Worm (Caenorhabditis elegans) whole organism, L1 larva: ENCODE measurements around the gene str-185.

ENCODE experiments used
- F16B12.6 ChIP-seq: fragments of 150-350 bp; optimal IDR thresholded peaks from 2 replicates; lab custom pipeline; 2014; ENCODE audit warnings: missing biosample characterization, missing genetic modification characterization
- aha-1 ChIP-seq: fragments of 150-350 bp; optimal IDR thresholded peaks from 2 replicates; lab custom pipeline; 2014; ENCODE audit warnings: missing biosample characterization, missing genetic modification characterization
- alr-1 ChIP-seq: fragments of 200-800 bp; sonication (Bioruptor generic); optimal IDR thresholded peaks from 2 replicates; lab custom pipeline; 2018; ENCODE audit warnings: borderline replicate concordance, mild to moderate bottlenecking, missing genetic modification characterization, missing compliant biosample characterization
- aly-2 ChIP-seq: fragments of 150-350 bp; optimal IDR thresholded peaks from 2 replicates; lab custom pipeline; 2014; ENCODE audit warnings: missing biosample characterization, missing genetic modification characterization
- blmp-1 ChIP-seq: fragments of 150-350 bp; optimal IDR thresholded peaks from 2 replicates; lab custom pipeline; 2014; ENCODE audit warnings: missing biosample characterization, missing genetic modification characterization
- ceh-63 ChIP-seq: fragments of 200-800 bp; sonication (Bioruptor generic); optimal IDR thresholded peaks from 2 replicates; lab custom pipeline; 2018; ENCODE audit warnings: mild to moderate bottlenecking, missing genetic modification characterization, missing compliant biosample characterization
- ceh-8 ChIP-seq: fragments of 200-800 bp; sonication (Bioruptor generic); optimal IDR thresholded peaks from 2 replicates; lab custom pipeline; 2018; ENCODE audit warnings: mild to moderate bottlenecking, missing genetic modification characterization, moderate library complexity, missing compliant biosample characterization
- ceh-90 ChIP-seq: sonication (generic microtip); optimal IDR thresholded peaks from 2 replicates; lab custom pipeline; 2016; ENCODE audit warnings: missing genetic modification characterization, missing compliant biosample characterization
- dpl-1 ChIP-seq, 3 experiments: fragments of 150-350 bp in 2 of 3; sonication (generic microtip) in 1 of 3; optimal IDR thresholded peaks; 2 replicates each; lab custom pipeline; 2014 to 2017; ENCODE audit warnings: missing biosample characterization in 3 of 3, missing genetic modification characterization in 3 of 3, missing genetic modification reagents in 3 of 3
- efl-1 ChIP-seq, 4 experiments: fragments of 150-350 bp; optimal IDR thresholded peaks in 3 of 4; peaks in 1 of 4; 1 replicate in 1 of 4; 2 replicates in 3 of 4; lab custom pipeline; 2014; ENCODE audit warnings: missing biosample characterization in 2 of 4, missing genetic modification characterization in 2 of 4, missing genetic modification reagents in 2 of 4
- egl-13 ChIP-seq: sonication (generic microtip); optimal IDR thresholded peaks from 2 replicates; lab custom pipeline; 2016; ENCODE audit warnings: missing genotype, missing genetic modification reagents, missing genetic modification characterization, missing compliant biosample characterization
- elt-3 ChIP-seq, 6 experiments: fragments of 150-350 bp in 1 of 6; sonication (generic microtip); optimal IDR thresholded peaks; 2 replicates each; lab custom pipeline; 2017 to 2018; ENCODE audit warnings: missing biosample characterization in 6 of 6, missing genetic modification characterization in 6 of 6, inconsistent platforms in 1 of 6
- fkh-4 ChIP-seq: sonication (generic microtip); optimal IDR thresholded peaks from 2 replicates; lab custom pipeline; 2016; ENCODE audit warnings: missing compliant biosample characterization, missing genetic modification characterization, borderline replicate concordance
- grh-1 ChIP-seq: fragments of 200-800 bp; sonication (Bioruptor generic); IDR thresholded peaks from 2 replicates; pipeline ENCODE4 v1.3.6; 2022; ENCODE audit warnings: missing genetic modification reagents, missing genetic modification characterization, missing compliant biosample characterization
- hpl-2 ChIP-seq: fragments of 150-350 bp; optimal IDR thresholded peaks from 2 replicates; lab custom pipeline; 2014; ENCODE audit warnings: missing biosample characterization, missing genetic modification reagents, missing genetic modification characterization
- irx-1 ChIP-seq: sonication (generic microtip); optimal IDR thresholded peaks from 2 replicates; lab custom pipeline; 2016; ENCODE audit warnings: missing genetic modification characterization, missing compliant biosample characterization
- isw-1 ChIP-seq: fragments of 200-800 bp; sonication (Bioruptor generic); IDR thresholded peaks from 2 replicates; pipeline ENCODE4 v1.3.6; 2022; ENCODE audit warnings: missing genetic modification characterization, missing compliant biosample characterization
- jun-1 ChIP-seq: fragments of 150-350 bp; optimal IDR thresholded peaks from 2 replicates; lab custom pipeline; 2014; ENCODE audit warnings: missing biosample characterization, missing genetic modification reagents, missing genetic modification characterization
- lin-14 ChIP-seq: fragments of 200-800 bp; sonication (Bioruptor generic); optimal IDR thresholded peaks from 2 replicates; lab custom pipeline; 2018; ENCODE audit warnings: mild to moderate bottlenecking, missing genetic modification characterization, moderate library complexity, missing compliant biosample characterization
- lin-35 ChIP-seq, 2 experiments: fragments of 150-350 bp; optimal IDR thresholded peaks; 2 replicates each; lab custom pipeline; 2014; ENCODE audit warnings: missing biosample characterization in 2 of 2, missing genetic modification characterization in 2 of 2, missing genetic modification reagents in 2 of 2
- lsy-2 ChIP-seq, 2 experiments: fragments of 150-350 bp; optimal IDR thresholded peaks; 2 replicates each; lab custom pipeline; 2014; ENCODE audit warnings: missing biosample characterization in 2 of 2, missing genetic modification characterization in 2 of 2
- mdl-1 ChIP-seq, 2 experiments: fragments of 150-350 bp; optimal IDR thresholded peaks; 2 replicates each; lab custom pipeline; 2014 to 2017; ENCODE audit warnings: missing biosample characterization in 2 of 2, missing genetic modification characterization in 2 of 2, inconsistent platforms in 1 of 2
- nhr-20 ChIP-seq: sonication (generic microtip); optimal IDR thresholded peaks from 2 replicates; lab custom pipeline; 2016; ENCODE audit warnings: mild to moderate bottlenecking, missing genetic modification characterization, missing compliant biosample characterization
- nhr-237 ChIP-seq: fragments of 150-350 bp; optimal IDR thresholded peaks from 2 replicates; lab custom pipeline; 2014; ENCODE audit warnings: missing biosample characterization, missing genetic modification characterization
- nhr-47 ChIP-seq: sonication (generic microtip); optimal IDR thresholded peaks from 2 replicates; lab custom pipeline; 2016; ENCODE audit warnings: mild to moderate bottlenecking, missing genetic modification characterization, moderate library complexity, missing compliant biosample characterization
- nhr-71 ChIP-seq: sonication (generic microtip); optimal IDR thresholded peaks from 2 replicates; lab custom pipeline; 2016; ENCODE audit warnings: mild to moderate bottlenecking, missing genetic modification characterization, moderate library complexity, missing compliant biosample characterization
- nhr-76 ChIP-seq: sonication (generic microtip); optimal IDR thresholded peaks from 2 replicates; lab custom pipeline; 2017; ENCODE audit warnings: missing biosample characterization, missing genetic modification characterization
- nhr-77 ChIP-seq: fragments of 150-350 bp; optimal IDR thresholded peaks from 2 replicates; lab custom pipeline; 2014; ENCODE audit warnings: missing biosample characterization, missing genetic modification characterization
- nhr-85 ChIP-seq: sonication (generic microtip); peaks from one replicate; lab custom pipeline; 2016; ENCODE audit warnings: missing genetic modification characterization, inconsistent platforms, missing compliant biosample characterization
- pag-3 ChIP-seq: sonication (generic microtip); optimal IDR thresholded peaks from 2 replicates; lab custom pipeline; 2017; ENCODE audit warnings: missing genetic modification characterization, mild to moderate bottlenecking, missing compliant biosample characterization, antibody characterized with exemption, borderline replicate concordance; ENCODE audit not compliant: insufficient read depth
- pqm-1 ChIP-seq: sonication (generic microtip); optimal IDR thresholded peaks from 3 replicates; lab custom pipeline; 2017; ENCODE audit warnings: missing biosample characterization, missing genetic modification characterization
- skn-1 ChIP-seq: fragments of 150-350 bp; optimal IDR thresholded peaks from 2 replicates; lab custom pipeline; 2014; ENCODE audit warnings: missing biosample characterization, missing genetic modification characterization
- snu-23 ChIP-seq: sonication (generic microtip); optimal IDR thresholded peaks from 2 replicates; lab custom pipeline; 2016; ENCODE audit warnings: missing genetic modification characterization, missing compliant biosample characterization
- sptf-1 ChIP-seq: fragments of 150-350 bp; optimal IDR thresholded peaks from 2 replicates; lab custom pipeline; 2014; ENCODE audit warnings: missing biosample characterization, missing genetic modification characterization
- swsn-7 ChIP-seq: sonication (generic microtip); optimal IDR thresholded peaks from 2 replicates; lab custom pipeline; 2016; ENCODE audit warnings: missing genetic modification characterization, missing compliant biosample characterization
- tlp-1 ChIP-seq: fragments of 150-350 bp; optimal IDR thresholded peaks from 2 replicates; lab custom pipeline; 2014; ENCODE audit warnings: missing biosample characterization, missing genetic modification characterization
- unc-130 ChIP-seq: fragments of 150-350 bp; optimal IDR thresholded peaks from 2 replicates; lab custom pipeline; 2017; ENCODE audit warnings: missing biosample characterization, missing genetic modification characterization, inconsistent platforms
- unc-30 ChIP-seq: sonication (generic microtip); optimal IDR thresholded peaks from 2 replicates; lab custom pipeline; 2017; ENCODE audit warnings: missing biosample characterization, missing genetic modification characterization
- unc-62 ChIP-seq: fragments of 150-350 bp; optimal IDR thresholded peaks from 2 replicates; lab custom pipeline; 2014; ENCODE audit warnings: missing biosample characterization, missing genetic modification reagents, missing genetic modification characterization
- unc-86 ChIP-seq: sonication (generic microtip); optimal IDR thresholded peaks from 2 replicates; lab custom pipeline; 2016; ENCODE audit warnings: missing genetic modification characterization, missing compliant biosample characterization
- vab-15 ChIP-seq: sonication (generic microtip); optimal IDR thresholded peaks from 2 replicates; lab custom pipeline; 2017; ENCODE audit warnings: missing genotype, mild to moderate bottlenecking, missing genetic modification characterization, missing compliant biosample characterization
- xbp-1 ChIP-seq: sonication (generic microtip); optimal IDR thresholded peaks from 2 replicates; lab custom pipeline; 2016; ENCODE audit warnings: missing genetic modification characterization, missing compliant biosample characterization
- zip-4 ChIP-seq: fragments of 200-800 bp; sonication (Bioruptor generic); optimal IDR thresholded peaks from 2 replicates; lab custom pipeline; 2018; ENCODE audit warnings: mild to moderate bottlenecking, missing genetic modification characterization, moderate library complexity, missing compliant biosample characterization
- ztf-4 ChIP-seq: fragments of 150-350 bp; optimal IDR thresholded peaks from 2 replicates; lab custom pipeline; 2014; ENCODE audit warnings: missing biosample characterization, missing genetic modification characterization

str-185 gene

DNA sequence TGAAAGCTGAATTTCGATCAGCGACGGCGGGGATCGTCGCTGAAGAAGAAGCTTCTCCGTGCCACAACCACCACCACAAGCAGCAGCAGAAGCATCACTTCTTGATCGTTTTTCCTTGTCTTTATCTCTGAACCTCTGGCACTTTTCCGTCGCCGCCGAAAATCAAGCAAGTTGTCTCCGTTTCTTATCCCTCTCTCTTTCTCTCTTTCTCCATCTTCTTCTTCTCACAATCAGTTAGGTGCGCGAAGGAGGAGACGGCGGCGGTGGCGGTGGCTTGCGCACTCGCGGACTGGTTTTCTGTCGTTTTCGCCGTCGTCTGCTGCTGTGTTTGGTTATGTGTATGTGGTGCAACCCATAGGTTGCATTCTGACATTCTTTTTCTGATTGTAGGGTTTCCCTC, 31.4 kb downstream of the str-185 start (continued):
- TF ChIP-seq mdl-1 (tag; optimal IDR thresholded peaks at IDR 0.05; lab: Kevin White, UChicago) (no peak), nhr-77 (no peak), unc-62 (GFP tag; lab: Kevin White, UChicago) (no peak), tlp-1 (no peak), nhr-20 (tag; lab: Kevin White, UChicago) (peak; percentile 7), fkh-4 (no peak), blmp-1 (tag; lab: Kevin White, UChicago) (peak; percentile 86), aha-1 (no peak), ztf-4 (tag; lab: Kevin White, UChicago) (peak; percentile 26), hpl-2 (GFP tag; lab: Kevin White, UChicago) (no peak), alr-1 (tag; lab: Kevin White, UChicago) (no peak), nhr-76 (tag; lab: Kevin White, UChicago) (no peak), swsn-7 (tag; lab: Kevin White, UChicago) (no peak), dpl-1 (GFP tag; optimal IDR thresholded peaks at IDR 0.05; lab: Kevin White, UChicago) (no peak), ceh-90 (no peak), nhr-85 (tag; lab: Kevin White, UChicago) (peak; percentile 35)
- TF ChIP-seq, all 84 proteins: peak for 10

DNA sequence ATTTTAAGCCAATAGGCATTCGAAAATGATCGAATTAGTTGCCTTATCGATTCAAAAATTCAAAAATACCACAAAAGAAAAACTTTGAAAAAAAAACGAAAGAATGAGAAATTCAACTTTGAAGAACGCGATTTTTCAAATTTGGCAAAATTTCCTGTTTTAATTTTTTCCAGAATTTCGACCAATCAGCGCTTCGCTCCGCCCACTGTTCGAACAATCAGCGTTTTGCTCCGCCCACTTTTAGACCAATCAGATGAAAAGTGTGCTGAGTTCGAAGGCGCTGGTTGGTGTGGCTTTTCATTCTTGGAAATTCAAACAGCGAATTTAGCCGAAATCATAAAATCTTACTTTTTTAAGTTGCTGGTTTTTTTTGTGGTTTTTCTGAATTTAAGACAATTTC, 32.2 kb downstream of the str-185 start:
- TF ChIP-seq jun-1 (tag; lab: Kevin White, UChicago), result no peak
- no peak for TF ChIP-seq efl-1 (optimal IDR thresholded peaks at IDR 0.05; lab: Kevin White, UChicago)
- TF ChIP-seq efl-1 (GFP tag; optimal IDR thresholded peaks at IDR 0.05 in 1 of 2; lab: Kevin White, UChicago), result peak in 1 of 2 experiments; percentile 89

DNA sequence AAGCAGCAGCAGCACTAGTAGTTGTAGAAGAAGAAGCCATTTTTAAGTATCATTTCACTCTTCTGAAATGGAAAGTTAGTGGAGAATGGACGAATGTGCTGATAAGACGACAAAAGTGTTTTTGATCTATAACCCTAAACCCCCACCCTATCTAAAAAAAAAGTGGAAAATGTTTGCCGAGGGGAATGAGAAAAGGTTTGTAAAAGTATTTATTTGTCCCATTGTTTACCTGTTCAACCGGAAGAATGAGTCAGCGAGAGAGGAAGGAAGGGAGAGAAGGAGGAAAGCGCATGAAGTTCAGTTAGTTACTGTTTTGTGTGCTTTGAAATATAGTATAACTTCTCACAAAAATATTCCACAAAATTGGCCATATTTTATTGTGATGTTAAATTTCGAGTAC, 32.7 kb downstream of the str-185 start:
- TF ChIP-seq unc-30 (tag; lab: Kevin White, UChicago) (no peak), lin-14 (peak; percentile 15), aly-2 (tag; lab: Kevin White, UChicago) (no peak), blmp-1 (tag; lab: Kevin White, UChicago) (peak; percentile 56), nhr-237 (tag; lab: Kevin White, UChicago) (no peak), skn-1 (tag; lab: Kevin White, UChicago) (no peak), egl-13 (tag; lab: Kevin White, UChicago) (no peak)

DNA sequence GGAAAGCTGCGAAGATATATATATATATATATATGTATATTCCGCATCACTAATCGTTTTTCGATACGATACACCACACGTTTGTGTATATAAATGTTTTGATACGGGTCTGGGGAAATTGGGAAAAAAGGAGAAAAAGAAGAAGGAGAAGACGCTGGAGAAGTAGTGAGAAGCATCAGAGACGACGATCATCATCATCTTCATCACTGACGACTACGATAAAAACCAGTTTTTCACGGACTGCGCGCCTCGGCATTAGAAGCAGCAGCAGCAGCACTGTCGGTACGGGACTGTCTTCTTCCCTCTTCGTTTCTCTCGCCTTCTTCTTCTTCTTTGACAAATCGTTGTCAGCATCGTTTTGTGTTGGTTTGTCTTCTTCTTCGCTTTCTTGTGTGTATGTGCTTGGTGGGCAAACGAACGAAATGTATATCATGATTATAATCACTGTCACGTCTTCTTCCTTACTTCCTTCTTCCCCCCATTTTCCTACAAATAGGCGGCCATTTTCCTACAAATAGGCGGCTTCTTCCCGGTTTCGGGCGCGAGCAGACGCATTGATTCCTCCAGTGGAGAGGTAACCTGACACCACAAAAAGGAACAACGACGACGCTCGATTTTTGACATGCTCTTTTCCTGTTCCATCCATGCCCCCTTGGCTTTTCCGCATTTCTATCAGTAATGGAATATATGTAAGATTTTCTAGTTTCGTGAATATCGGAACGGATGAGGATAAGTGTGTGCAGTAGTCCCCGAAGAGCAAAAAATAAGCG, 33.6 kb downstream of the str-185 start:
- TF ChIP-seq lin-14 (peak; percentile 46), lsy-2 (tag; optimal IDR thresholded peaks at IDR 0.05; lab: Kevin White, UChicago) (no peak), pag-3 (tag; lab: Kevin White, UChicago) (no peak), nhr-47 (no peak), nhr-20 (tag; lab: Kevin White, UChicago) (peak; percentile 20), blmp-1 (tag; lab: Kevin White, UChicago) (peak; percentile 46), nhr-71 (tag; lab: Kevin White, UChicago) (peak; percentile 26), unc-130 (tag; lab: Kevin White, UChicago) (no peak), xbp-1 (tag; lab: Kevin White, UChicago) (no peak), ztf-4 (tag; lab: Kevin White, UChicago) (peak; percentile 42), dpl-1 (GFP tag; optimal IDR thresholded peaks at IDR 0.05; lab: Kevin White, UChicago) (no peak), ceh-63 (no peak), unc-86 (tag; lab: Kevin White, UChicago) (no peak), nhr-85 (tag; lab: Kevin White, UChicago) (peak; percentile 81), egl-13 (tag; lab: Kevin White, UChicago) (no peak), ceh-8 (GFP tag; lab: Kevin White, UChicago) (no peak), zip-4 (no peak), irx-1 (tag; lab: Kevin White, UChicago) (no peak), snu-23 (peak; percentile 42), isw-1 (no peak), fkh-4 (no peak), vab-15 (tag; lab: Kevin White, UChicago) (no peak), F16B12.6 (tag; lab: Kevin White, UChicago) (no peak), grh-1 (GFP tag; lab: Robert Waterston, UW) (peak; percentile 74), sptf-1 (tag; lab: Kevin White, UChicago) (no peak), elt-3 (tag; optimal IDR thresholded peaks at IDR 0.05; lab: Kevin White, UChicago) (peak in 1 of 6 experiments; percentile 60), skn-1 (tag; lab: Kevin White, UChicago) (no peak), lin-35 (GFP tag; optimal IDR thresholded peaks at IDR 0.05; lab: Kevin White, UChicago) (peak in 1 of 2 experiments; percentile 20), pqm-1 (tag; lab: Kevin White, UChicago) (no peak), alr-1 (tag; lab: Kevin White, UChicago) (no peak)
- TF ChIP-seq, all 84 proteins: peak for 10
